Worm (Caenorhabditis elegans) whole organism, L4 larva: ENCODE measurements around the gene Y39A3B.7.

Source experiments
- F10B5.3 ChIP-seq: sonication (generic microtip); optimal IDR thresholded peaks from 2 replicates; lab custom pipeline; 2016; ENCODE audit warnings: mild to moderate bottlenecking, missing genetic modification characterization, missing compliant biosample characterization
- F44E2.7 ChIP-seq: fragments of 200-800 bp; sonication (Bioruptor generic); IDR thresholded peaks from 2 replicates; pipeline ENCODE4 v2.1.2; 2022; ENCODE audit warnings: missing genetic modification characterization, missing compliant biosample characterization
- T20F7.1 ChIP-seq: fragments of 200-800 bp; sonication (Bioruptor generic); optimal IDR thresholded peaks from 2 replicates; lab custom pipeline; 2018; ENCODE audit warnings: mild to moderate bottlenecking, missing genetic modification characterization, missing compliant biosample characterization
- T26A8.4 ChIP-seq: fragments of 200-800 bp; sonication (Bioruptor generic); IDR thresholded peaks from 2 replicates; pipeline ENCODE4 v1.3.6; 2022; ENCODE audit warnings: missing genetic modification characterization, missing compliant biosample characterization
- Y105C5A.15 ChIP-seq: fragments of 200-800 bp; sonication (Bioruptor generic); IDR thresholded peaks from 2 replicates; pipeline ENCODE4 v1.3.6; 2022; ENCODE audit warnings: missing genetic modification characterization, missing compliant biosample characterization
- Y48G9A.11 ChIP-seq: fragments of 200-800 bp; sonication (Bioruptor generic); IDR thresholded peaks from 2 replicates; pipeline ENCODE4 v1.3.6; 2022; ENCODE audit warnings: missing genetic modification reagents, missing genetic modification characterization, missing compliant biosample characterization
- ZK546.5 ChIP-seq, 2 experiments: sonication (generic microtip); optimal IDR thresholded peaks; 2 replicates each; lab custom pipeline; 2017; ENCODE audit warnings: missing biosample characterization in 2 of 2, missing genetic modification characterization in 2 of 2
- aha-1 ChIP-seq: fragments of 150-350 bp; peaks from one replicate; lab custom pipeline; 2014; ENCODE audit warnings: missing biosample characterization, missing genetic modification characterization
- arid-1 ChIP-seq: fragments of 200-800 bp; sonication (Bioruptor generic); conservative IDR thresholded peaks from 2 replicates; pipeline ENCODE4 v1.3.6; 2022; ENCODE audit warnings: missing genetic modification reagents, missing genetic modification characterization, missing compliant biosample characterization
- ces-1 ChIP-seq: fragments of 150-350 bp; sonication (generic microtip); optimal IDR thresholded peaks from 4 replicates; lab custom pipeline; 2014; ENCODE audit warnings: missing biosample characterization, missing genetic modification reagents, missing genetic modification characterization
- daf-12 ChIP-seq: fragments of 150-350 bp; optimal IDR thresholded peaks from 2 replicates; lab custom pipeline; 2014; ENCODE audit warnings: missing biosample characterization, missing genetic modification reagents, missing genetic modification characterization
- daf-16 ChIP-seq, 3 experiments: sonication (generic microtip); optimal IDR thresholded peaks; 2 replicates each; lab custom pipeline; 2016 to 2017; ENCODE audit warnings: missing genetic modification characterization in 3 of 3, missing genetic modification reagents in 3 of 3, mild to moderate bottlenecking in 2 of 3, missing compliant biosample characterization in 2 of 3, missing biosample characterization in 1 of 3, moderate library complexity in 1 of 3
- daf-19 ChIP-seq: fragments of 200-800 bp; sonication (Bioruptor generic); conservative IDR thresholded peaks from 2 replicates; pipeline ENCODE4 v1.3.6; 2022; ENCODE audit warnings: missing genetic modification characterization, missing compliant biosample characterization
- dmd-6 ChIP-seq: fragments of 200-800 bp; sonication (Bioruptor generic); IDR thresholded peaks from 2 replicates; pipeline ENCODE4 v1.3.6; 2022; ENCODE audit warnings: missing genetic modification reagents, missing genetic modification characterization, missing compliant biosample characterization
- duxl-1 ChIP-seq: sonication (generic microtip); optimal IDR thresholded peaks from 2 replicates; lab custom pipeline; 2016; ENCODE audit warnings: mild to moderate bottlenecking, missing genetic modification characterization, moderate library complexity, missing compliant biosample characterization; ENCODE audit not compliant: poor library complexity
- dve-1 ChIP-seq: sonication (generic microtip); optimal IDR thresholded peaks from 2 replicates; lab custom pipeline; 2017; ENCODE audit warnings: antibody characterized with exemption, mild to moderate bottlenecking, missing genetic modification characterization, missing compliant biosample characterization; ENCODE audit not compliant: insufficient read depth
- egl-27 ChIP-seq: sonication (generic microtip); optimal IDR thresholded peaks from 3 replicates; lab custom pipeline; 2017; ENCODE audit warnings: missing biosample characterization, missing genetic modification reagents, missing genetic modification characterization
- fkh-10 ChIP-seq: fragments of 150-350 bp; optimal IDR thresholded peaks from 2 replicates; lab custom pipeline; 2014; ENCODE audit warnings: missing biosample characterization, missing genetic modification reagents, missing genetic modification characterization
- gei-8 ChIP-seq: fragments of 200-800 bp; sonication (Bioruptor generic); optimal IDR thresholded peaks from 2 replicates; lab custom pipeline; 2018; ENCODE audit warnings: mild to moderate bottlenecking, missing genetic modification characterization, missing compliant biosample characterization
- hif-1 ChIP-seq, 2 experiments: sonication (generic microtip); optimal IDR thresholded peaks; 2 replicates each; lab custom pipeline; 2016 to 2017; ENCODE audit warnings: missing compliant biosample characterization in 2 of 2, missing genetic modification characterization in 2 of 2, missing genetic modification reagents in 2 of 2, missing genotype in 2 of 2, mild to moderate bottlenecking in 1 of 2
- hlh-30 ChIP-seq: sonication (generic microtip); optimal IDR thresholded peaks from 2 replicates; lab custom pipeline; 2017; ENCODE audit warnings: antibody characterized with exemption, mild to moderate bottlenecking, missing genetic modification characterization, missing compliant biosample characterization; ENCODE audit not compliant: insufficient read depth
- hmg-1.1 ChIP-seq: fragments of 200-800 bp; sonication (Bioruptor generic); IDR thresholded peaks from 2 replicates; pipeline ENCODE4 v1.3.6; 2022; ENCODE audit warnings: missing genetic modification reagents, missing genetic modification characterization, missing compliant biosample characterization
- lin-1 ChIP-seq: fragments of 200-800 bp; sonication (Bioruptor generic); IDR thresholded peaks from 2 replicates; pipeline ENCODE4 v1.3.6; 2022; ENCODE audit warnings: missing genetic modification reagents, missing genetic modification characterization, missing compliant biosample characterization
- lin-15B ChIP-seq: fragments of 150-350 bp; sonication (generic microtip); optimal IDR thresholded peaks from 3 replicates; lab custom pipeline; 2014; ENCODE audit warnings: missing biosample characterization, missing genetic modification characterization
- lin-38 ChIP-seq: fragments of 200-800 bp; sonication (Bioruptor generic); IDR thresholded peaks from 2 replicates; pipeline ENCODE4 v1.3.6; 2022; ENCODE audit warnings: missing genetic modification reagents, missing genetic modification characterization, missing compliant biosample characterization
- lsy-2 ChIP-seq, 2 experiments: fragments of 150-350 bp in 1 of 2; sonication (generic microtip) in 1 of 2; optimal IDR thresholded peaks; 2 replicates each; lab custom pipeline; 2014 to 2017; ENCODE audit warnings: missing biosample characterization in 2 of 2, missing genetic modification characterization in 2 of 2
- mdt-29 ChIP-seq: fragments of 200-800 bp; sonication (Bioruptor generic); IDR thresholded peaks from 2 replicates; pipeline ENCODE4 v1.3.6; 2022; ENCODE audit warnings: missing genetic modification reagents, missing genetic modification characterization, missing compliant biosample characterization
- mep-1 ChIP-seq: fragments of 150-350 bp; sonication (generic microtip); optimal IDR thresholded peaks from 3 replicates; lab custom pipeline; 2014; ENCODE audit warnings: missing biosample characterization, missing genetic modification characterization
- mes-2 ChIP-seq: sonication (generic microtip); optimal IDR thresholded peaks from 2 replicates; lab custom pipeline; 2016; ENCODE audit warnings: missing genotype, mild to moderate bottlenecking, missing genetic modification characterization, missing compliant biosample characterization; ENCODE audit not compliant: poor library complexity, severe bottlenecking
- nhr-111 ChIP-seq: fragments of 200-800 bp; sonication (Bioruptor generic); optimal IDR thresholded peaks from 2 replicates; lab custom pipeline; 2018; ENCODE audit warnings: mild to moderate bottlenecking, missing genetic modification characterization, missing compliant biosample characterization
- nhr-237 ChIP-seq: sonication (generic microtip); optimal IDR thresholded peaks from 2 replicates; lab custom pipeline; 2017; ENCODE audit warnings: missing biosample characterization, missing genetic modification characterization
- nhr-41 ChIP-seq: fragments of 200-800 bp; sonication (Bioruptor generic); IDR thresholded peaks from 2 replicates; pipeline ENCODE4 v1.3.6; 2022; ENCODE audit warnings: missing genetic modification reagents, missing genetic modification characterization, missing compliant biosample characterization
- nhr-42 ChIP-seq: fragments of 200-800 bp; sonication (Bioruptor generic); IDR thresholded peaks from 2 replicates; pipeline ENCODE4 v1.3.6; 2022; ENCODE audit warnings: missing genetic modification characterization, missing compliant biosample characterization
- nhr-6 ChIP-seq: fragments of 150-350 bp; optimal IDR thresholded peaks from 2 replicates; lab custom pipeline; 2014; ENCODE audit warnings: missing biosample characterization, missing genetic modification characterization
- pha-4 ChIP-seq, 2 experiments: fragments of 150-350 bp in 1 of 2; fragments of 200-800 bp in 1 of 2; sonication (Bioruptor generic) in 1 of 2; IDR thresholded peaks in 1 of 2; optimal IDR thresholded peaks in 1 of 2; 2 replicates each; pipeline versions ENCODE4 v1.3.6 to Lab custom; 2014 to 2022; ENCODE audit warnings: missing genetic modification characterization in 2 of 2, missing genetic modification reagents in 2 of 2, missing biosample characterization in 1 of 2, missing compliant biosample characterization in 1 of 2
- php-3 ChIP-seq: fragments of 200-800 bp; sonication (Bioruptor generic); IDR thresholded peaks from 2 replicates; pipeline ENCODE4 v1.3.6; 2022; ENCODE audit warnings: missing genetic modification reagents, missing genetic modification characterization, missing compliant biosample characterization
- pqm-1 ChIP-seq: sonication (generic microtip); optimal IDR thresholded peaks from 2 replicates; lab custom pipeline; 2017; ENCODE audit warnings: missing biosample characterization, missing genetic modification characterization
- rbr-2 ChIP-seq: sonication (generic microtip); optimal IDR thresholded peaks from 2 replicates; lab custom pipeline; 2016; ENCODE audit warnings: missing genotype, missing genetic modification characterization, missing compliant biosample characterization
- saeg-2 ChIP-seq: fragments of 200-800 bp; sonication (Bioruptor generic); IDR thresholded peaks from 2 replicates; pipeline ENCODE4 v1.3.6; 2022; ENCODE audit warnings: missing genetic modification reagents, missing genetic modification characterization, missing compliant biosample characterization
- sdz-12 ChIP-seq: fragments of 200-800 bp; sonication (Bioruptor generic); optimal IDR thresholded peaks from 2 replicates; lab custom pipeline; 2018; ENCODE audit warnings: mild to moderate bottlenecking, missing genetic modification characterization, missing compliant biosample characterization
- snpc-4 ChIP-seq: fragments of 150-350 bp; optimal IDR thresholded peaks from 2 replicates; lab custom pipeline; 2014; ENCODE audit warnings: missing biosample characterization, missing genetic modification characterization
- tra-1 ChIP-seq: fragments of 200-800 bp; sonication (Bioruptor generic); IDR thresholded peaks from 2 replicates; pipeline ENCODE4 v1.3.6; 2022; ENCODE audit warnings: missing genetic modification reagents, missing genetic modification characterization, missing compliant biosample characterization
- unc-130 ChIP-seq: sonication (generic microtip); optimal IDR thresholded peaks from 2 replicates; lab custom pipeline; 2016; ENCODE audit warnings: missing genetic modification reagents, missing genetic modification characterization, missing compliant biosample characterization
- unc-62 ChIP-seq, 3 experiments: fragments of 150-350 bp in 1 of 3; sonication (generic microtip); optimal IDR thresholded peaks in 2 of 3; peaks in 1 of 3; 1 replicate in 1 of 3; 2 replicates in 2 of 3; lab custom pipeline; 2014 to 2017; ENCODE audit warnings: missing biosample characterization in 3 of 3, missing genetic modification characterization in 3 of 3, missing genetic modification reagents in 3 of 3, missing genotype in 1 of 3
- zfp-3 ChIP-seq: fragments of 200-800 bp; sonication (Bioruptor generic); conservative IDR thresholded peaks from 2 replicates; pipeline ENCODE4 v1.3.6; 2022; ENCODE audit warnings: missing genetic modification reagents, missing genetic modification characterization, missing compliant biosample characterization

Gene Y39A3B.7

ce11 chrIII:1951388-1951787 lies 33.4 kb downstream of the Y39A3B.7 start, which contains the start of gene F53A3.7 (continued):
- peak; percentile 67 for TF ChIP-seq lin-38
- TF ChIP-seq hif-1 (tag; optimal IDR thresholded peaks at IDR 0.05; lab: Kevin White, UChicago), result no peak
- no peak for TF ChIP-seq snpc-4 (tag; lab: Kevin White, UChicago)
- TF ChIP-seq nhr-111, result peak; percentile 60
- TF ChIP-seq daf-16 (GFP tag; optimal IDR thresholded peaks at IDR 0.05; lab: Kevin White, UChicago), result no peak
- TF ChIP-seq daf-16 (tag; optimal IDR thresholded peaks at IDR 0.05; lab: Kevin White, UChicago), result peak; percentile 38
- TF ChIP-seq nhr-41 (GFP tag; lab: Robert Waterston, UW), result 0 out of 2 replicates have a peak, but pooled peaks have one; percentile 11
- 0 out of 2 replicates have a peak, but pooled peaks have one; percentile 49 for TF ChIP-seq pha-4 (GFP tag; IDR thresholded peaks at IDR 0.05; lab: Robert Waterston, UW)
- no peak for TF ChIP-seq pha-4 (tag; optimal IDR thresholded peaks at IDR 0.05; lab: Kevin White, UChicago)
- TF ChIP-seq lsy-2 (tag; optimal IDR thresholded peaks at IDR 0.05; lab: Kevin White, UChicago), result no peak
- TF ChIP-seq nhr-42 (GFP tag; lab: Robert Waterston, UW), result 0 out of 2 replicates have a peak, but pooled peaks have one; percentile 60
- TF ChIP-seq mes-2 (tag; lab: Kevin White, UChicago), result peak; percentile 6
- TF ChIP-seq unc-130 (GFP tag; lab: Kevin White, UChicago), result peak; percentile 42
- peak; percentile 58 for TF ChIP-seq T20F7.1 (GFP tag; lab: Kevin White, UChicago)
- TF ChIP-seq dve-1 (tag; lab: Kevin White, UChicago), result peak; percentile 9
- TF ChIP-seq ZK546.5 (tag; optimal IDR thresholded peaks at IDR 0.05; lab: Kevin White, UChicago), result no peak
- TF ChIP-seq Y48G9A.11 (GFP tag; lab: Robert Waterston, UW), result peak; percentile 74
- TF ChIP-seq rbr-2, result peak; percentile 9
- no peak for TF ChIP-seq daf-12 (tag; lab: Kevin White, UChicago)
- TF ChIP-seq Y105C5A.15 (GFP tag; lab: Robert Waterston, UW), result peak; percentile 67; the same call in 1 of the 2 replicates
- TF ChIP-seq lin-1 (GFP tag; lab: Robert Waterston, UW), result 0 out of 2 replicates have a peak, but pooled peaks have one; percentile 7

ce11 chrIII:1950236-1950635 lies 34.5 kb downstream of the Y39A3B.7 start, which contains the start of the genes polh-1 and rps-22:
Gene polh-1, minus strand, starts transcription at chrIII:1950269.
Gene rps-22, plus strand, starts transcription at chrIII:1950535.
- TF ChIP-seq aha-1 (tag; lab: Kevin White, UChicago) (peak; percentile 67), mdt-29 (no peak), nhr-237 (no peak), mep-1 (peak; percentile 93), F44E2.7 (GFP tag; lab: Robert Waterston, UW) (no peak), lsy-2 (tag; optimal IDR thresholded peaks at IDR 0.05; lab: Kevin White, UChicago) (peak; percentile 73 to 96), arid-1 (GFP tag; lab: Robert Waterston, UW) (peak; percentile 67; the same call in 1 of the 2 replicates), duxl-1 (tag; lab: Kevin White, UChicago) (peak; percentile 12), hif-1 (tag; optimal IDR thresholded peaks at IDR 0.05; lab: Kevin White, UChicago) (peak in 1 of 2 experiments; percentile 61), hlh-30 (tag; lab: Kevin White, UChicago) (peak; percentile 87), php-3 (GFP tag; lab: Robert Waterston, UW) (no peak), T26A8.4 (peak; percentile 64), F10B5.3 (tag; lab: Kevin White, UChicago) (no peak), hmg-1.1 (GFP tag; lab: Robert Waterston, UW) (peak; percentile 86), unc-62 (GFP tag; optimal IDR thresholded peaks at IDR 0.05 in 1 of 2; lab: Kevin White, UChicago) (peak in 1 of 2 experiments; percentile 54), unc-62 (tag; optimal IDR thresholded peaks at IDR 0.05; lab: Kevin White, UChicago) (no peak), pqm-1 (peak; percentile 19), tra-1 (GFP tag; lab: Robert Waterston, UW) (no peak), saeg-2 (GFP tag; lab: Robert Waterston, UW) (no peak), fkh-10 (peak; percentile 66), egl-27 (tag; lab: Kevin White, UChicago) (no peak), zfp-3 (no peak), nhr-6 (tag; lab: Kevin White, UChicago) (peak; percentile 96), lin-38 (peak; percentile 98), lin-1 (GFP tag; lab: Robert Waterston, UW) (peak; percentile 54; the same call in 1 of the 2 replicates), T20F7.1 (GFP tag; lab: Kevin White, UChicago) (peak; percentile 89), daf-19 (GFP tag; lab: Robert Waterston, UW) (no peak), dmd-6 (GFP tag; lab: Robert Waterston, UW) (peak; percentile 58; the same call in 1 of the 2 replicates), ces-1 (GFP tag; lab: Kevin White, UChicago) (no peak), sdz-12 (GFP tag; lab: Kevin White, UChicago) (no peak), dve-1 (tag; lab: Kevin White, UChicago) (peak; percentile 92), gei-8 (GFP tag; lab: Kevin White, UChicago) (no peak), lin-15B (tag; lab: Kevin White, UChicago) (peak; percentile 68)
